Fruit fly (Drosophila melanogaster) whole organism, prepupa: Measurements from ENCODE around the gene CG14439.
A peak's percentile ranks its signal among the peaks of the same experiment; 100 is the strongest.

Experiments
- CG11902 ChIP-seq: fragments of 200-800 bp; sonication (Bioruptor generic); optimal IDR thresholded peaks from 3 replicates; lab custom pipeline; 2016; ENCODE audit warnings: missing biosample characterization, missing genetic modification characterization
- CG8319 ChIP-seq: fragments of 200-800 bp; sonication (Bioruptor generic); optimal IDR thresholded peaks from 3 replicates; lab custom pipeline; 2016; ENCODE audit warnings: missing biosample characterization, missing genetic modification characterization
- CG9139 ChIP-seq: fragments of 200-800 bp; sonication (Bioruptor generic); optimal IDR thresholded peaks from 3 replicates; lab custom pipeline; 2017; ENCODE audit warnings: missing biosample characterization, mild to moderate bottlenecking, missing genetic modification characterization
- Hr39 ChIP-seq: fragments of 200-800 bp; sonication (Bioruptor generic); optimal IDR thresholded peaks from 2 replicates; lab custom pipeline; 2016; ENCODE audit warnings: missing biosample characterization, missing genetic modification characterization
- Lpt ChIP-seq: fragments of 200-800 bp; sonication (Bioruptor generic); optimal IDR thresholded peaks from 3 replicates; lab custom pipeline; 2016; ENCODE audit warnings: missing biosample characterization, missing genetic modification characterization
- Sox102F ChIP-seq: fragments of 200-800 bp; sonication (Bioruptor generic); optimal IDR thresholded peaks from 2 replicates; lab custom pipeline; 2016; ENCODE audit warnings: missing biosample characterization, mild to moderate bottlenecking, missing genetic modification characterization
- Sox14 ChIP-seq: fragments of 200-800 bp; sonication (Bioruptor generic); optimal IDR thresholded peaks from 3 replicates; lab custom pipeline; 2016; ENCODE audit warnings: missing biosample characterization, missing genetic modification characterization
- achi ChIP-seq: fragments of 200-800 bp; sonication (Bioruptor generic); optimal IDR thresholded peaks from 3 replicates; lab custom pipeline; 2016; ENCODE audit warnings: missing biosample characterization, missing genetic modification characterization
- eg ChIP-seq: fragments of 200-800 bp; sonication (Bioruptor generic); IDR thresholded peaks from 3 replicates; pipeline ENCODE4 v1.3.6; 2022; ENCODE audit warnings: missing biosample characterization, missing genetic modification characterization

DNA sequence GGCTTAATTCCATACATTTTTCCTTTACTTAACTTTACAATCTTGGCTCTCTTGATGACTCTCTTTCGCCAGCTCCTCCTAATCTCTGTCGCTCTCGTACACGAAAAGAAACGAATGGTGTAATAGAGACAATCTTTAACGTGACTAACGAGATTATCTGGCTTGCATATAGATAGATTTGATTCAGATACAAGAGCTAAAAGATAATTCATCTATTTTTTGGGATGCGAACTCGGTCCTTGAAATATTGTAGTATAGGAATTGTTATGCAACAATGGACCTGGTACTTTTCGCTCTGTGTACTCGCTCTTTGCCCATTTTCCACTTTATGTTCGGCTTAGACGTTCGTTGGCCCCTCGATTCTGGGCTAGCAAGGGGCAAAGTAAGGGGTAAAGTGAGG lies 36.0 kb upstream of the CG14439 start:
- TF ChIP-seq CG9139 (peak; percentile 65), achi (GFP tag; lab: Kevin White, UChicago) (peak; percentile 81), Lpt (GFP tag; lab: Kevin White, UChicago) (peak; percentile 90), Hr39 (peak; percentile 59), CG11902 (GFP tag; lab: Kevin White, UChicago) (peak; percentile 40), Sox14 (GFP tag; lab: Kevin White, UChicago) (peak; percentile 86), Sox102F (GFP tag; lab: Kevin White, UChicago) (peak; percentile 64), eg (GFP tag; lab: Robert Waterston, UW) (peak; percentile 94), CG8319 (GFP tag; lab: Kevin White, UChicago) (peak; percentile 54)
